Worm (Caenorhabditis elegans) whole organism, midembryonic: ENCODE results near the gene tag-335.

ENCODE experiments used
- flt-1 ChIP-seq: fragments of 200-800 bp; sonication (Bioruptor generic); IDR thresholded peaks from 2 replicates; pipeline ENCODE4 v1.3.6; 2022; ENCODE audit warnings: missing genetic modification characterization, missing compliant biosample characterization
- klf-2 ChIP-seq: fragments of 200-800 bp; sonication (Bioruptor generic); conservative IDR thresholded peaks from 2 replicates; pipeline ENCODE4 v1.3.6; 2022; ENCODE audit warnings: missing genetic modification reagents, missing genetic modification characterization, missing compliant biosample characterization
- med-1 ChIP-seq: sonication (generic microtip); optimal IDR thresholded peaks from 2 replicates; lab custom pipeline; 2017; ENCODE audit warnings: missing genetic modification characterization, mild to moderate bottlenecking, missing compliant biosample characterization, antibody characterized with exemption, missing genetic modification reagents; ENCODE audit not compliant: insufficient read depth
- ref-1 ChIP-seq: fragments of 200-800 bp; sonication (Bioruptor generic); conservative IDR thresholded peaks from 2 replicates; pipeline ENCODE4 v1.3.6; 2022; ENCODE audit warnings: missing genetic modification reagents, missing genetic modification characterization, missing compliant biosample characterization
- tab-1 ChIP-seq: fragments of 200-800 bp; sonication (Bioruptor generic); IDR thresholded peaks from 2 replicates; pipeline ENCODE4 v1.3.6; 2022; ENCODE audit warnings: missing genetic modification characterization, missing compliant biosample characterization
- ztf-29 ChIP-seq: fragments of 200-800 bp; sonication (Bioruptor generic); IDR thresholded peaks from 2 replicates; pipeline ENCODE4 v1.3.6; 2022; ENCODE audit warnings: missing genetic modification reagents, missing genetic modification characterization, missing compliant biosample characterization

DNA sequence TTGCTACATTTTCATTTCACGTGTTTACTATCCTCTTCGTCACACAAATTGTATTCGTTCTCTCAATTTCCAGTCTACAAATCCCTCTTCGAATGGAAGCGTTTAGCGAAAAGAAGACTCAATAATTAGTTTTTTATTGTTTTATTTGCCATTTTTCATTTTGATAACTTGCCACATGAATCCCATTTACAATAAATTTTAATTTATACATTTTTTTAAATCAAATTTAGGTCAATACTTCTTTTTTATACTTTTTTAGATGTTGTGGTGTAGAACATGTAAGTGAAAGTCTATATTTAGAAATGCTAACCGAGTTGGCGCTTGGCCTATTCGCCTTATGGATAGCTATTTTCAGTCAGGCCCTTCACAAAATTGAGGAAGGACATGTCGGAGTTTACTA lies 9.2 kb upstream of the tag-335 start, which contains the start of gene erl-1:
- no peak for TF ChIP-seq klf-2
- no peak for TF ChIP-seq ztf-29 (GFP tag; lab: Robert Waterston, UW)
- no peak for TF ChIP-seq med-1
- no peak for TF ChIP-seq ref-1
- no peak for TF ChIP-seq flt-1
- no peak for TF ChIP-seq tab-1 (GFP tag; lab: Robert Waterston, UW)
